Fruit fly (Drosophila melanogaster) whole organism, embryonic: Measurements from ENCODE around the gene Tsp97E.

Source experiments
- ATbp ChIP-seq: fragments of 200-800 bp; sonication (Bioruptor generic); optimal IDR thresholded peaks from 2 replicates; lab custom pipeline; 2017; ENCODE audit warnings: missing biosample characterization, mild to moderate bottlenecking, missing genetic modification characterization, missing genetic modification reagents
- Abd-B ChIP-seq: fragments of 200-800 bp; sonication (Bioruptor generic); optimal IDR thresholded peaks from 2 replicates; lab custom pipeline; 2018; ENCODE audit warnings: missing biosample characterization, mild to moderate bottlenecking, missing genetic modification characterization, moderate library complexity
- B-H1 ChIP-seq: fragments of 200-800 bp; sonication (Bioruptor generic); IDR thresholded peaks from 3 replicates; pipeline ENCODE4 v1.3.6; 2022; ENCODE audit warnings: missing biosample characterization, missing genetic modification characterization
- CG10267 ChIP-seq: fragments of 200-800 bp; sonication (Bioruptor generic); optimal IDR thresholded peaks from 2 replicates; lab custom pipeline; 2018; ENCODE audit warnings: missing biosample characterization, mild to moderate bottlenecking, missing genetic modification characterization, moderate library complexity
- CG10274 ChIP-seq: fragments of 200-800 bp; sonication (Bioruptor generic); optimal IDR thresholded peaks from 3 replicates; lab custom pipeline; 2017; ENCODE audit warnings: missing biosample characterization, mild to moderate bottlenecking, missing genetic modification characterization
- CG11504 ChIP-seq: fragments of 200-800 bp; sonication (Bioruptor generic); optimal IDR thresholded peaks from 3 replicates; lab custom pipeline; 2019; ENCODE audit warnings: missing biosample characterization, mild to moderate bottlenecking, missing genetic modification characterization, moderate library complexity
- CG12155 ChIP-seq: fragments of 200-800 bp; sonication (Bioruptor generic); optimal IDR thresholded peaks from 3 replicates; lab custom pipeline; 2016; ENCODE audit warnings: missing biosample characterization, missing genetic modification characterization
- CG12299 ChIP-seq: fragments of 200-800 bp; sonication (Bioruptor generic); optimal IDR thresholded peaks from 2 replicates; lab custom pipeline; 2018; ENCODE audit warnings: missing biosample characterization, mild to moderate bottlenecking, missing genetic modification characterization
- CG12659 ChIP-seq: fragments of 200-800 bp; sonication (Bioruptor generic); optimal IDR thresholded peaks from 3 replicates; lab custom pipeline; 2017; ENCODE audit warnings: mild to moderate bottlenecking, missing biosample characterization, missing genetic modification reagents, missing genetic modification characterization
- CG13296 ChIP-seq: fragments of 200-800 bp; sonication (Bioruptor generic); optimal IDR thresholded peaks from 3 replicates; lab custom pipeline; 2018; ENCODE audit warnings: missing biosample characterization, mild to moderate bottlenecking, missing genetic modification characterization
- CG13624 ChIP-seq: fragments of 200-800 bp; sonication (Bioruptor generic); optimal IDR thresholded peaks from 2 replicates; lab custom pipeline; 2016; ENCODE audit warnings: missing biosample characterization, missing genetic modification characterization
- CG14014 ChIP-seq: fragments of 200-800 bp; sonication (Bioruptor generic); IDR thresholded peaks from 2 replicates; pipeline ENCODE4 v1.3.6; 2022; ENCODE audit warnings: missing biosample characterization, missing genetic modification characterization
- CG1647 ChIP-seq: fragments of 200-800 bp; sonication (Bioruptor generic); optimal IDR thresholded peaks from 3 replicates; lab custom pipeline; 2016; ENCODE audit warnings: missing biosample characterization, missing genetic modification characterization
- CG16779 ChIP-seq: fragments of 200-800 bp; sonication (Bioruptor generic); IDR thresholded peaks from 2 replicates; pipeline ENCODE4 v1.3.6; 2022; ENCODE audit warnings: missing biosample characterization, missing genetic modification characterization
- CG16815 ChIP-seq: fragments of 200-800 bp; sonication (Bioruptor generic); optimal IDR thresholded peaks from 3 replicates; lab custom pipeline; 2017; ENCODE audit warnings: missing biosample characterization, mild to moderate bottlenecking, missing genetic modification characterization
- CG17829 ChIP-seq: fragments of 200-800 bp; optimal IDR thresholded peaks from 2 replicates; lab custom pipeline; 2019; ENCODE audit warnings: missing biosample characterization, mild to moderate bottlenecking, missing genetic modification characterization, moderate library complexity
- CG18262 ChIP-seq: fragments of 200-800 bp; optimal IDR thresholded peaks from 3 replicates; lab custom pipeline; 2019; ENCODE audit warnings: missing biosample characterization, mild to moderate bottlenecking, missing genetic modification characterization, moderate library complexity
- CG4707 ChIP-seq: fragments of 200-800 bp; sonication (Bioruptor generic); optimal IDR thresholded peaks from 2 replicates; lab custom pipeline; 2018; ENCODE audit warnings: missing biosample characterization, mild to moderate bottlenecking, missing genetic modification characterization, moderate library complexity
- CG5180 ChIP-seq: fragments of 200-800 bp; sonication (Bioruptor generic); optimal IDR thresholded peaks from 3 replicates; lab custom pipeline; 2017; ENCODE audit warnings: missing biosample characterization, missing genetic modification characterization, mild to moderate bottlenecking, moderate library complexity, missing genetic modification reagents
- CG5953 ChIP-seq: fragments of 200-800 bp; sonication (Bioruptor generic); IDR thresholded peaks from 2 replicates; pipeline ENCODE4 v1.3.6; 2022; ENCODE audit warnings: missing biosample characterization, missing genetic modification characterization
- CG6272 ChIP-seq: fragments of 200-800 bp; sonication (Bioruptor generic); IDR thresholded peaks from 2 replicates; pipeline ENCODE4 v1.3.6; 2022; ENCODE audit warnings: missing biosample characterization, missing genetic modification characterization
- CG6813 ChIP-seq: fragments of 200-800 bp; sonication (Bioruptor generic); optimal IDR thresholded peaks from 2 replicates; lab custom pipeline; 2017; ENCODE audit warnings: missing biosample characterization, missing genetic modification characterization, mild to moderate bottlenecking, moderate library complexity, missing genetic modification reagents
- CG7987 ChIP-seq: fragments of 200-800 bp; sonication (Bioruptor generic); optimal IDR thresholded peaks from 2 replicates; lab custom pipeline; 2018; ENCODE audit warnings: missing biosample characterization, mild to moderate bottlenecking, missing genetic modification characterization, moderate library complexity
- Dad ChIP-seq: fragments of 200-800 bp; sonication (Bioruptor generic); optimal IDR thresholded peaks from 3 replicates; lab custom pipeline; 2016; ENCODE audit warnings: missing biosample characterization, missing genetic modification characterization
- Eip74EF ChIP-seq, 2 experiments: fragments of 200-800 bp in 1 of 2; fragments of >200 bp in 1 of 2; sonication (Bioruptor generic) in 1 of 2; optimal IDR thresholded peaks; 2 replicates each; lab custom pipeline; 2017 to 2019; ENCODE audit warnings: missing biosample characterization in 2 of 2, missing genetic modification characterization in 2 of 2, mild to moderate bottlenecking in 1 of 2, moderate library complexity in 1 of 2
- Fer3 ChIP-seq: fragments of 200-800 bp; sonication (Bioruptor generic); optimal IDR thresholded peaks from 2 replicates; lab custom pipeline; 2018; ENCODE audit warnings: missing biosample characterization, mild to moderate bottlenecking, missing genetic modification characterization, moderate library complexity
- Gug ChIP-seq: fragments of 200-800 bp; sonication (Bioruptor generic); IDR thresholded peaks from 4 replicates; pipeline ENCODE4 v1.3.6; 2022; ENCODE audit warnings: missing biosample characterization, missing genetic modification characterization
- H15 ChIP-seq: fragments of 200-800 bp; sonication (Bioruptor generic); IDR thresholded peaks from 3 replicates; pipeline ENCODE4 v1.3.6; 2022; ENCODE audit warnings: missing biosample characterization, missing genetic modification characterization
- HmgZ ChIP-seq: fragments of 200-800 bp; sonication (Bioruptor generic); optimal IDR thresholded peaks from 2 replicates; lab custom pipeline; 2018; ENCODE audit warnings: missing biosample characterization, mild to moderate bottlenecking, missing genetic modification characterization
- Hmr ChIP-seq: fragments of 200-800 bp; sonication (Bioruptor generic); optimal IDR thresholded peaks from 3 replicates; lab custom pipeline; 2017; ENCODE audit warnings: mild to moderate bottlenecking, missing biosample characterization, missing genetic modification reagents, missing genetic modification characterization
- Hr78 ChIP-seq, 2 experiments: fragments of 200-800 bp in 1 of 2; fragments of >200 bp in 1 of 2; sonication (Bioruptor generic) in 1 of 2; optimal IDR thresholded peaks; 2 replicates each; lab custom pipeline; 2017 to 2019; ENCODE audit warnings: missing biosample characterization in 2 of 2, missing genetic modification characterization in 2 of 2, mild to moderate bottlenecking in 1 of 2, moderate library complexity in 1 of 2
- Meics ChIP-seq: fragments of 200-800 bp; sonication (Bioruptor generic); optimal IDR thresholded peaks from 2 replicates; lab custom pipeline; 2017; ENCODE audit warnings: missing biosample characterization, mild to moderate bottlenecking, missing genetic modification characterization
- Nf-YC ChIP-seq: fragments of 200-800 bp; optimal IDR thresholded peaks from 3 replicates; lab custom pipeline; 2019; ENCODE audit warnings: missing biosample characterization, mild to moderate bottlenecking, missing genetic modification characterization, moderate library complexity
- PHDP ChIP-seq: fragments of 200-800 bp; sonication (Bioruptor generic); optimal IDR thresholded peaks from 3 replicates; lab custom pipeline; 2018; ENCODE audit warnings: missing biosample characterization, mild to moderate bottlenecking, missing genetic modification characterization, moderate library complexity
- Sry-δ ChIP-seq: fragments of 200-800 bp; sonication (Bioruptor generic); optimal IDR thresholded peaks from 2 replicates; lab custom pipeline; 2016; ENCODE audit warnings: missing biosample characterization, missing genetic modification characterization
- ac ChIP-seq: fragments of 200-800 bp; sonication (Bioruptor generic); optimal IDR thresholded peaks from 3 replicates; lab custom pipeline; 2017; ENCODE audit warnings: missing biosample characterization, mild to moderate bottlenecking, missing genetic modification characterization
- cas ChIP-seq: fragments of 200-800 bp; sonication (Bioruptor generic); IDR thresholded peaks from 2 replicates; pipeline ENCODE4 v1.3.6; 2022; ENCODE audit warnings: missing biosample characterization, missing genetic modification characterization
- dysf ChIP-seq: fragments of 200-800 bp; sonication (Bioruptor generic); IDR thresholded peaks from 3 replicates; pipeline ENCODE4 v1.3.6; 2022; ENCODE audit warnings: missing biosample characterization, missing genetic modification characterization
- grn ChIP-seq: fragments of 200-800 bp; sonication (Bioruptor generic); optimal IDR thresholded peaks from 3 replicates; lab custom pipeline; 2017; ENCODE audit warnings: missing biosample characterization, missing genetic modification characterization
- nerfin-1 ChIP-seq: fragments of 200-800 bp; sonication (Bioruptor generic); optimal IDR thresholded peaks from 3 replicates; lab custom pipeline; 2019; ENCODE audit warnings: missing biosample characterization, mild to moderate bottlenecking, missing genetic modification characterization, moderate library complexity
- pan ChIP-seq, 4 experiments: fragments of >200 bp in 3 of 4; fragments of 200-800 bp in 1 of 4; sonication (Bioruptor generic) in 1 of 4; optimal IDR thresholded peaks in 3 of 4; IDR thresholded peaks in 1 of 4; 2 replicates each; pipeline versions ENCODE4 v1.3.6 to Lab custom; 2017 to 2022; ENCODE audit warnings: missing biosample characterization in 2 of 4, missing genetic modification characterization in 2 of 4, mixed read lengths in 1 of 4
- pho ChIP-seq: fragments of 200-800 bp; sonication (Bioruptor generic); optimal IDR thresholded peaks from 2 replicates; lab custom pipeline; 2016; ENCODE audit warnings: missing biosample characterization, missing genetic modification characterization
- ranshi ChIP-seq: fragments of 200-800 bp; sonication (Bioruptor generic); IDR thresholded peaks from 2 replicates; pipeline ENCODE4 v1.3.6; 2022; ENCODE audit warnings: missing biosample characterization, missing genetic modification characterization
- sens-2 ChIP-seq: fragments of 200-800 bp; sonication (Bioruptor generic); IDR thresholded peaks from 2 replicates; pipeline ENCODE4 v1.3.6; 2022; ENCODE audit warnings: missing biosample characterization, missing genetic modification characterization
- sisA ChIP-seq: fragments of 200-800 bp; sonication (Bioruptor generic); IDR thresholded peaks from 2 replicates; pipeline ENCODE4 v1.3.6; 2022; ENCODE audit warnings: missing biosample characterization, missing genetic modification characterization
- tll ChIP-seq, 2 experiments: fragments of 200-800 bp in 1 of 2; fragments of >200 bp in 1 of 2; sonication (Bioruptor generic) in 1 of 2; optimal IDR thresholded peaks; 2 replicates each; lab custom pipeline; 2017 to 2019; ENCODE audit warnings: missing biosample characterization in 2 of 2, missing genetic modification characterization in 2 of 2, mild to moderate bottlenecking in 1 of 2, moderate library complexity in 1 of 2
- tna ChIP-seq: fragments of 200-800 bp; sonication (Bioruptor generic); IDR thresholded peaks from 2 replicates; pipeline ENCODE4 v1.3.6; 2022; ENCODE audit warnings: missing biosample characterization, missing genetic modification characterization; ENCODE audit not compliant: partially characterized antibody
- zfh1 ChIP-seq: fragments of 200-800 bp; sonication (Bioruptor generic); IDR thresholded peaks from 3 replicates; pipeline ENCODE4 v1.3.6; 2022; ENCODE audit warnings: missing biosample characterization, missing genetic modification characterization

The Tsp97E gene

dm6 chr3R:26963747-26964174 lies 856 bp downstream of the Tsp97E start (continued):
- TF ChIP-seq Meics (GFP tag; lab: Kevin White, UChicago) (peak; percentile 31), ATbp (GFP tag; lab: Kevin White, UChicago) (peak; percentile 27), CG13296 (GFP tag; lab: Kevin White, UChicago) (peak; percentile 74), HmgZ (tag; lab: Kevin White, UChicago) (peak; percentile 3), grn (GFP tag; lab: Kevin White, UChicago) (no peak), CG17829 (tag; lab: Kevin White, UChicago) (peak; percentile 81), CG5180 (peak; percentile 68), CG7987 (peak; percentile 55), zfh1 (GFP tag; lab: Robert Waterston, UW) (peak; percentile 59; the same call in 1 of the 3 replicates), CG13624 (GFP tag; lab: Kevin White, UChicago) (peak; percentile 87), CG1647 (peak; percentile 65), Eip74EF (GFP tag; optimal IDR thresholded peaks at IDR 0.05; lab: Kevin White, UChicago) (peak in 1 of 2 experiments; percentile 68), CG14014 (peak; percentile 45; the same call in 1 of the 2 replicates), Nf-YC (peak; percentile 27), CG11504 (tag; lab: Kevin White, UChicago) (peak; percentile 86), CG16779 (GFP tag; lab: Robert Waterston, UW) (0 out of 2 replicates have a peak, but pooled peaks have one; percentile 19), dysf (peak; percentile 74), CG12299 (tag; lab: Kevin White, UChicago) (peak; percentile 34), ac (GFP tag; lab: Kevin White, UChicago) (no peak), CG6272 (no peak), CG12659 (GFP tag; lab: Kevin White, UChicago) (peak; percentile 9), Gug (0 out of 4 replicates have a peak, but pooled peaks have one; percentile 41), cas (GFP tag; lab: Robert Waterston, UW) (no peak), CG16815 (GFP tag; lab: Kevin White, UChicago) (peak; percentile 24), Fer3 (tag; lab: Kevin White, UChicago) (peak; percentile 83), CG10274 (GFP tag; lab: Kevin White, UChicago) (peak; percentile 5), CG18262 (tag; lab: Kevin White, UChicago) (peak; percentile 78), Sry-δ (GFP tag; lab: Kevin White, UChicago) (peak; percentile 29), Hr78 (GFP tag; optimal IDR thresholded peaks at IDR 0.05; lab: Kevin White, UChicago) (peak in 1 of 2 experiments; percentile 25), pho (GFP tag; lab: Kevin White, UChicago) (peak; percentile 18)
- TF ChIP-seq, all 482 proteins: peak for 256

DNA sequence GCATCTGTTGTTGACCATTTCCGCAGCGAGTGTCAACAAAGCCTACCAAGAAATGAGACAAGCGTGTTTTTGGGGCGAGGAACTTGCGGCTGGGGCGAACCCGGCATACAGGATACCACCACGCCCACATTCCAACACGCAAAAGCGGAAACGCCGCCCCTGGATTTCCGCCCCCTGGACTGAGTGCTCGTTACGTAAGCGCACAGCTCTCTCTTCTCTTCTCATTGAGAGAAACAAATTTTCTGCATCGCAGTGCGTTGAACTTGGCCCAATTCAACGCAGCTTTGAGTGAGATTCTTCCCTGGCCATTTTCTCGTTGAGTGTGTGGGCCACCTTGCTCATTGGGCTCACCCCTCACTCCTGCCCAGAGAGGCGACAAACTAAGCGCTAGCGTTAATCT lies 4.1 kb downstream of the Tsp97E start:
- TF ChIP-seq CG13296 (GFP tag; lab: Kevin White, UChicago) (no peak), ranshi (GFP tag; lab: Robert Waterston, UW) (no peak), CG5953 (GFP tag; lab: Robert Waterston, UW) (0 out of 2 replicates have a peak, but pooled peaks have one; percentile 49), CG12155 (no peak), sens-2 (GFP tag; lab: Robert Waterston, UW) (0 out of 2 replicates have a peak, but pooled peaks have one; percentile 52), H15 (GFP tag; lab: Robert Waterston, UW) (no peak), tll (GFP tag; optimal IDR thresholded peaks at IDR 0.05; lab: Kevin White, UChicago) (no peak), CG14014 (peak; percentile 22; the same call in 1 of the 2 replicates), B-H1 (GFP tag; lab: Robert Waterston, UW) (no peak), Abd-B (no peak), pan (optimal IDR thresholded peaks at IDR 0.05; lab: Kevin White, UChicago) (no peak), pan (GFP tag; optimal IDR thresholded peaks at IDR 0.05 in 1 of 2, IDR thresholded peaks at IDR 0.05 in 1 of 2) (peak in 1 of 2 experiments; percentile 10), CG4707 (GFP tag; lab: Kevin White, UChicago) (no peak), PHDP (tag; lab: Kevin White, UChicago) (no peak), sisA (GFP tag; lab: Robert Waterston, UW) (0 out of 2 replicates have a peak, but pooled peaks have one; percentile 9), CG6813 (GFP tag; lab: Kevin White, UChicago) (no peak), Dad (peak; percentile 33), CG10267 (tag; lab: Kevin White, UChicago) (no peak), nerfin-1 (peak; percentile 47), tna (peak; percentile 36; the same call in 1 of the 2 replicates), Hmr (no peak), CG18262 (tag; lab: Kevin White, UChicago) (no peak), Hr78 (GFP tag; optimal IDR thresholded peaks at IDR 0.05; lab: Kevin White, UChicago) (no peak)
